Worm (Caenorhabditis elegans): Measurements from ENCODE around the gene T10D4.1.

ce11 chrII:3135293-3135692 is 14.6 kb upstream of the T10D4.1 start:
- TF ChIP-seq sox-4 (tag; optimal IDR thresholded peaks at IDR 0.05): no peak
- no peak for TF ChIP-seq fkh-10 (GFP tag; optimal IDR thresholded peaks at IDR 0.05)
- no peak for TF ChIP-seq ahr-1 (tag; optimal IDR thresholded peaks at IDR 0.05)
